Fruit fly (Drosophila melanogaster) whole organism, wandering third instar larva: ENCODE data around the gene CG14259.

Source experiments
- Abd-B ChIP-seq: fragments of >200 bp; optimal IDR thresholded peaks from 2 replicates; lab custom pipeline; 2017; ENCODE audit warnings: missing biosample characterization, missing genetic modification characterization
- Hnf4 ChIP-seq: fragments of 200-800 bp; sonication (Bioruptor generic); optimal IDR thresholded peaks from 2 replicates; lab custom pipeline; 2016; ENCODE audit warnings: missing biosample characterization, mild to moderate bottlenecking, missing genetic modification characterization
- Myc ChIP-seq: fragments of >200 bp; optimal IDR thresholded peaks from 2 replicates; lab custom pipeline; 2017
- Vsx2 ChIP-seq: fragments of 200-300, 225-300 bp; sonication (Bioruptor generic); optimal IDR thresholded peaks from 2 replicates; lab custom pipeline; 2018; ENCODE audit warnings: missing biosample characterization, missing genetic modification characterization; ENCODE audit not compliant: partially characterized antibody
- fru ChIP-seq: fragments of 200-800 bp; sonication (Bioruptor generic); optimal IDR thresholded peaks from 3 replicates; lab custom pipeline; 2016; ENCODE audit warnings: missing biosample characterization, mild to moderate bottlenecking, missing genetic modification characterization

DNA sequence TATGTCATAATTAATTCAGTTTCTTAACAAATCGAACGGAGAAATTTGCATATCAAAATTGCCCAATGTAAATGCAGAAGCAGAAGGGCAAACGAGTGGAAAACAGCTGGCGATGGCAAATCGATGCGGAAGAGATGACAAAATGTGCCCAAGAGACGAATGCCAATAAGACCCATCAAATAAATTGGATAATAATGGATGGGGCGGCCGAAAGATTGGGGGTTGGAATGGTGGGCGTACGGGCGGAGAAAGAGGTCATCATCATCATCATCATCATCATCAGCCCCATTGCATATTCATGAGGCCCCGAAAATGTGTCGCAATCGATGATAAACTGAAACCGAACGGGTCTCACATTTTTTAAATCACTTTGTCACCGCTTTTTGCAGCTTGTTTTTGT, 39.7 kb downstream of the CG14259 start:
- TF ChIP-seq Myc (no peak), Abd-B (GFP tag; lab: Kevin White, UChicago) (no peak), fru (GFP tag; lab: Kevin White, UChicago) (no peak), Hnf4 (GFP tag; lab: Kevin White, UChicago) (no peak), Vsx2 (GFP tag; lab: Kevin White, UChicago) (no peak)
